Worm (Caenorhabditis elegans): ENCODE results near the gene dcap-2.

DNA sequence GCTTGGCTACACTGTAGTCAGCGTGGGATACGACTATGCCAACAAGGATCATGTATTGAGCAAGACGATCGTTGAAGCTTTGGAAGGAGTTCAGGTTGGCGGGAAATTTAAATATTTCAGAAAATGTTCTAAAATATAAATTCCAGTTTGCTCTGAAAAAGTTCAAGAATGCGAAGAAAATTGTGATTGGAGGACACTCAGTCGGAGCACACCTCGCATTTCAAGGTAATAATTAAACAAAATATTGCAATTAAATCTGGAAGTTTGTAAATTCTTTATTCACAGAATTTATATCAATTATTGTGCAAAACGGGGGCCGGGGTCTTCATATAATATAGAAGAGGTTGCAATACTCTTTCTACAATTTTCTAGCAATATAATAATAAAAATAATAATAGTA, 11.6 kb downstream of the dcap-2 start:
- TF ChIP-seq elt-2 (tag; optimal IDR thresholded peaks at IDR 0.05) (no peak), nhr-11 (tag; optimal IDR thresholded peaks at IDR 0.05) (no peak), fkh-10 (GFP tag; optimal IDR thresholded peaks at IDR 0.05) (no peak), ama-1 (optimal IDR thresholded peaks at IDR 0.05) (no peak), ceh-6 (GFP tag; optimal IDR thresholded peaks at IDR 0.05) (no peak), dve-1 (tag; optimal IDR thresholded peaks at IDR 0.05) (no peak), pax-1 (tag; optimal IDR thresholded peaks at IDR 0.05) (no peak), ceh-30 (tag; optimal IDR thresholded peaks at IDR 0.05) (no peak), pqm-1 (tag; optimal IDR thresholded peaks at IDR 0.05) (no peak), pha-4 (tag; optimal IDR thresholded peaks at IDR 0.05) (no peak), elt-4 (tag; optimal IDR thresholded peaks at IDR 0.05) (no peak), unc-55 (GFP tag; optimal IDR thresholded peaks at IDR 0.05) (no peak), sox-4 (tag; optimal IDR thresholded peaks at IDR 0.05) (no peak), fax-1 (tag; optimal IDR thresholded peaks at IDR 0.05) (no peak)
